Worm (Caenorhabditis elegans): ENCODE results near the gene Y70G10A.4.

Y70G10A.4 gene

ce11 chrIII:10218587-10218986 lies 3.4 kb upstream of the Y70G10A.4 start, which contains the start of the genes rde-4 and cox-14:
Gene rde-4, minus strand, starts transcription at chrIII:10218646.
Gene cox-14, plus strand, starts transcription at chrIII:10218942.
- peak; percentile 3 for TF ChIP-seq unc-62 (GFP tag; optimal IDR thresholded peaks at IDR 0.05)
- peak; percentile 49 for TF ChIP-seq pha-4 (tag; optimal IDR thresholded peaks at IDR 0.05)
- no peak for TF ChIP-seq mab-5 (tag; optimal IDR thresholded peaks at IDR 0.05)
- TF ChIP-seq lin-32 (GFP tag; optimal IDR thresholded peaks at IDR 0.05): no peak
- TF ChIP-seq drap-1 (GFP tag; optimal IDR thresholded peaks at IDR 0.05): no peak
- TF ChIP-seq nhr-237 (tag; optimal IDR thresholded peaks at IDR 0.05): peak; percentile 60
- TF ChIP-seq ces-1 (GFP tag; optimal IDR thresholded peaks at IDR 0.05): peak; percentile 83
- TF ChIP-seq mep-1 (tag; optimal IDR thresholded peaks at IDR 0.05): peak; percentile 88
- peak; percentile 99 for TF ChIP-seq lsy-2 (tag; optimal IDR thresholded peaks at IDR 0.05)
- peak; percentile 1 for TF ChIP-seq unc-120 (tag; optimal IDR thresholded peaks at IDR 0.05; ENCODE audit: poor library complexity, severe bottlenecking)
- TF ChIP-seq hlh-1 (tag; optimal IDR thresholded peaks at IDR 0.05): peak; percentile 39
- TF ChIP-seq lin-13 (tag; optimal IDR thresholded peaks at IDR 0.05): peak; percentile 63
- TF ChIP-seq unc-39 (tag; optimal IDR thresholded peaks at IDR 0.05): no peak

- TF ChIP-seq unc-120 (tag; optimal IDR thresholded peaks at IDR 0.05; ENCODE audit: poor library complexity, severe bottlenecking): no peak
- TF ChIP-seq mep-1 (tag; optimal IDR thresholded peaks at IDR 0.05): no peak
- no peak for TF ChIP-seq bed-3 (GFP tag; optimal IDR thresholded peaks at IDR 0.05)
- TF ChIP-seq mab-5 (tag; optimal IDR thresholded peaks at IDR 0.05): no peak
- no peak for TF ChIP-seq lin-13 (tag; optimal IDR thresholded peaks at IDR 0.05)
- TF ChIP-seq tbx-8 (GFP tag; optimal IDR thresholded peaks at IDR 0.05): no peak
- TF ChIP-seq ces-1 (GFP tag; optimal IDR thresholded peaks at IDR 0.05): no peak
- TF ChIP-seq M03D4.4 (tag; optimal IDR thresholded peaks at IDR 0.05): no peak
- no peak for TF ChIP-seq ztf-11 (tag; optimal IDR thresholded peaks at IDR 0.05)
- TF ChIP-seq sptf-1 (tag; optimal IDR thresholded peaks at IDR 0.05): no peak
- TF ChIP-seq unc-39 (tag; optimal IDR thresholded peaks at IDR 0.05): no peak
- TF ChIP-seq lin-32 (GFP tag; optimal IDR thresholded peaks at IDR 0.05): no peak
- no peak for TF ChIP-seq nhr-237 (tag; optimal IDR thresholded peaks at IDR 0.05)
- TF ChIP-seq hlh-1 (tag; optimal IDR thresholded peaks at IDR 0.05): no peak
- TF ChIP-seq ceh-83 (GFP tag; optimal IDR thresholded peaks at IDR 0.05): no peak
- no peak for TF ChIP-seq nhr-76 (tag; optimal IDR thresholded peaks at IDR 0.05)
- no peak for TF ChIP-seq ceh-39 (tag; optimal IDR thresholded peaks at IDR 0.05)
Measured at ce11 chrIII:10231641-10232040, 9.7 kb downstream of the Y70G10A.4 start.

ce11 chrIII:10233979-10234378 lies 12.0 kb downstream of the Y70G10A.4 start, which contains the start of gene paml-1:
Gene paml-1, minus strand, starts transcription at chrIII:10234079.
- TF ChIP-seq hlh-1 (tag; optimal IDR thresholded peaks at IDR 0.05) (no peak), ceh-39 (tag; optimal IDR thresholded peaks at IDR 0.05) (no peak), nhr-2 (tag; optimal IDR thresholded peaks at IDR 0.05) (no peak), nhr-12 (tag; optimal IDR thresholded peaks at IDR 0.05) (no peak), lsy-2 (tag; optimal IDR thresholded peaks at IDR 0.05) (no peak)

- TF ChIP-seq elt-3 (tag; optimal IDR thresholded peaks at IDR 0.05) (no peak), ces-1 (GFP tag; optimal IDR thresholded peaks at IDR 0.05) (no peak), elt-1 (tag; optimal IDR thresholded peaks at IDR 0.05; ENCODE audit: borderline replicate concordance, insufficient read depth) (no peak), nhr-12 (tag; optimal IDR thresholded peaks at IDR 0.05) (no peak), lin-32 (GFP tag; optimal IDR thresholded peaks at IDR 0.05) (no peak), ceh-83 (GFP tag; optimal IDR thresholded peaks at IDR 0.05) (no peak)
Measured at ce11 chrIII:10236291-10236871, 14.4 kb downstream of the Y70G10A.4 start.

ce11 chrIII:10238448-10239154 lies 16.6 kb downstream of the Y70G10A.4 start, which contains the start of gene Y70G10A.3:
Gene Y70G10A.3, plus strand, starts transcription at chrIII:10239104.
- TF ChIP-seq unc-39 (tag; optimal IDR thresholded peaks at IDR 0.05) (no peak), hlh-1 (tag; optimal IDR thresholded peaks at IDR 0.05) (no peak), elt-1 (tag; optimal IDR thresholded peaks at IDR 0.05; ENCODE audit: borderline replicate concordance, insufficient read depth) (no peak), sem-2 (GFP tag; optimal IDR thresholded peaks at IDR 0.05) (no peak), flh-1 (GFP tag; optimal IDR thresholded peaks at IDR 0.05) (no peak), lsy-2 (tag; optimal IDR thresholded peaks at IDR 0.05) (no peak), drap-1 (GFP tag; optimal IDR thresholded peaks at IDR 0.05) (no peak), cnd-1 (tag; optimal IDR thresholded peaks at IDR 0.05) (no peak), zip-8 (tag; optimal IDR thresholded peaks at IDR 0.05) (no peak), mab-5 (tag; optimal IDR thresholded peaks at IDR 0.05) (no peak), ceh-83 (GFP tag; optimal IDR thresholded peaks at IDR 0.05) (no peak), unc-62 (GFP tag; optimal IDR thresholded peaks at IDR 0.05) (no peak), ztf-11 (tag; optimal IDR thresholded peaks at IDR 0.05) (no peak), unc-120 (tag; optimal IDR thresholded peaks at IDR 0.05; ENCODE audit: poor library complexity, severe bottlenecking) (no peak)

All from whole organism, mixed stage, embryonic.